Worm (Caenorhabditis elegans) whole organism, early embryonic: ENCODE measurements around the gene dml-1.

Source experiments
- B0310.2 ChIP-seq: sonication (generic microtip); optimal IDR thresholded peaks from 2 replicates; lab custom pipeline; 2016; ENCODE audit warnings: mild to moderate bottlenecking, missing genetic modification characterization, missing compliant biosample characterization
- F13C5.2 ChIP-seq: sonication (generic microtip); optimal IDR thresholded peaks from 2 replicates; lab custom pipeline; 2017; ENCODE audit warnings: mild to moderate bottlenecking, missing genetic modification characterization, inconsistent platforms, missing compliant biosample characterization
- aly-1 ChIP-seq: sonication (generic microtip); optimal IDR thresholded peaks from 2 replicates; lab custom pipeline; 2016; ENCODE audit warnings: missing genetic modification characterization, missing compliant biosample characterization
- ama-1 ChIP-seq: fragments of 150-350 bp; optimal IDR thresholded peaks from 2 replicates; lab custom pipeline; 2014
- ceh-13 ChIP-seq: fragments of 200-800 bp; sonication (Bioruptor generic); optimal IDR thresholded peaks from 2 replicates; lab custom pipeline; 2018; ENCODE audit warnings: mild to moderate bottlenecking, missing genetic modification characterization, missing compliant biosample characterization
- ceh-36 ChIP-seq: sonication (generic microtip); optimal IDR thresholded peaks from 2 replicates; lab custom pipeline; 2016; ENCODE audit warnings: missing genetic modification characterization, inconsistent platforms, missing compliant biosample characterization
- ets-7 ChIP-seq: sonication (generic microtip); optimal IDR thresholded peaks from 2 replicates; lab custom pipeline; 2016; ENCODE audit warnings: missing genotype, missing genetic modification characterization, missing compliant biosample characterization
- flt-1 ChIP-seq: fragments of 200-800 bp; sonication (Bioruptor generic); IDR thresholded peaks from 2 replicates; pipeline ENCODE4 v1.3.6; 2022; ENCODE audit warnings: missing genetic modification characterization, missing compliant biosample characterization
- hmbx-1 ChIP-seq: sonication (generic microtip); optimal IDR thresholded peaks from 2 replicates; lab custom pipeline; 2016; ENCODE audit warnings: mild to moderate bottlenecking, missing genetic modification characterization, missing compliant biosample characterization
- hmg-4 ChIP-seq: fragments of 200-800 bp; sonication (Bioruptor generic); optimal IDR thresholded peaks from 2 replicates; lab custom pipeline; 2018; ENCODE audit warnings: mild to moderate bottlenecking, missing genetic modification characterization, missing compliant biosample characterization
- hnd-1 ChIP-seq: sonication (generic microtip); optimal IDR thresholded peaks from 2 replicates; lab custom pipeline; 2016; ENCODE audit warnings: missing genetic modification characterization, missing compliant biosample characterization
- pes-1 ChIP-seq: fragments of 200-800 bp; sonication (Bioruptor generic); IDR thresholded peaks from 2 replicates; pipeline ENCODE4 v1.3.6; 2022; ENCODE audit warnings: missing genetic modification reagents, missing genetic modification characterization, missing compliant biosample characterization
- scrt-1 ChIP-seq: fragments of 200-800 bp; sonication (Bioruptor generic); IDR thresholded peaks from 2 replicates; pipeline ENCODE4 v1.3.6; 2022; ENCODE audit warnings: missing genetic modification characterization, missing compliant biosample characterization
- sea-1 ChIP-seq: fragments of 200-800 bp; sonication (Bioruptor generic); conservative IDR thresholded peaks from 2 replicates; pipeline ENCODE4 v1.3.6; 2022; ENCODE audit warnings: missing genetic modification characterization, missing compliant biosample characterization
- tbx-11 ChIP-seq: fragments of 200-800 bp; sonication (Bioruptor generic); IDR thresholded peaks from 2 replicates; pipeline ENCODE4 v1.3.6; 2022; ENCODE audit warnings: missing genetic modification characterization, missing compliant biosample characterization
- tbx-37 ChIP-seq: fragments of 200-800 bp; sonication (Bioruptor generic); conservative IDR thresholded peaks from 2 replicates; pipeline ENCODE4 v1.3.6; 2022; ENCODE audit warnings: missing genetic modification reagents, missing genetic modification characterization, missing compliant biosample characterization
- tra-4 ChIP-seq: sonication (generic microtip); optimal IDR thresholded peaks from 2 replicates; lab custom pipeline; 2017; ENCODE audit warnings: missing genetic modification characterization, missing compliant biosample characterization

dml-1 gene

DNA sequence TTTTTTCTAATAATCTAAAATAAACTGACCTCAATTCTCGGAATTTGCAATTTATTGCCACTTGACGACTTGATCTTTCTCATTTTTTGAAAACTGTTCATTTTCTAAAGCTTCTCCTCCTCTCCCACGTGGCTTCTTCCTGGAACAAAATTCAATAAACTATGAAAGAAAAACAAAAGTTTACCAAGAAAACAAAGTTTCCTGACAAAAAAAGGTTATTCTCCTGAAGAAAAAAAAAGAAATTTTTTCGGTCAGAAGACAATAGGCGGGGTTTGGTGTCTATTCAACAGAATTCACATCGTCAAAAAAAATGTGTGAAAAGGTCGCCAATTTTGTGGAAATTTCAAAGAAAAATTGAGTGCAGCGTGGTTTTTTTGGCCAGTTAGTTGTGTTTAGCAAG is 22.0 kb upstream of the dml-1 start, which contains the start of gene Y54G2A.16:
Gene Y54G2A.16, minus strand, starts transcription at position 101 of the 400 bp plus-strand sequence.
- TF ChIP-seq ceh-13 (GFP tag; lab: Kevin White, UChicago) (no peak), B0310.2 (tag; lab: Kevin White, UChicago) (no peak), sea-1 (GFP tag; lab: Robert Waterston, UW) (no peak)

DNA sequence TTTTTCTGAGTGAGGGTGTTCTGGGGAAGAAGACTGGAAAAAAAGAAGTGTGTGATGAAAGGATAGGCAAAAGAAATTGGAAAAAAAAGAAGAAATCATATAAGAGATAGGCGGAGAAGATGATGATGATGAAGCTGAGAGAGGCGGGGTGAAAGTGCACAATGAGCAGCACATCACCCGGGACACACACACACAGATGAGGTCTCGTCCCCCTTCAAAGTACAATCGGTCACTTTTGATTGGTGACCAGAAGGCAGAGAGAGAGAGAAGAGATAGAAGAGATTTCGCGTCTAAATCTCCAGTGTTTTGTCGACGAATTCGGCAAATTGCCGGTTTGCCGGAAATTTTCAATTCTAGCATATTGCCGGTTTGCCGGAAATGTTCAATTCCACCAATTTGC is 1.5 kb upstream of the dml-1 start:
- TF ChIP-seq sea-1 (GFP tag; lab: Robert Waterston, UW) (no peak), ceh-13 (GFP tag; lab: Kevin White, UChicago) (no peak), ama-1 (lab: Kevin White, UChicago) (no peak), aly-1 (tag; lab: Kevin White, UChicago) (no peak), hmbx-1 (tag; lab: Kevin White, UChicago) (no peak), tbx-11 (GFP tag; lab: Robert Waterston, UW) (no peak), hnd-1 (no peak), F13C5.2 (tag; lab: Kevin White, UChicago) (no peak), flt-1 (GFP tag; lab: Robert Waterston, UW) (no peak), B0310.2 (tag; lab: Kevin White, UChicago) (no peak), pes-1 (GFP tag; lab: Robert Waterston, UW) (no peak), ets-7 (tag; lab: Kevin White, UChicago) (no peak)

DNA sequence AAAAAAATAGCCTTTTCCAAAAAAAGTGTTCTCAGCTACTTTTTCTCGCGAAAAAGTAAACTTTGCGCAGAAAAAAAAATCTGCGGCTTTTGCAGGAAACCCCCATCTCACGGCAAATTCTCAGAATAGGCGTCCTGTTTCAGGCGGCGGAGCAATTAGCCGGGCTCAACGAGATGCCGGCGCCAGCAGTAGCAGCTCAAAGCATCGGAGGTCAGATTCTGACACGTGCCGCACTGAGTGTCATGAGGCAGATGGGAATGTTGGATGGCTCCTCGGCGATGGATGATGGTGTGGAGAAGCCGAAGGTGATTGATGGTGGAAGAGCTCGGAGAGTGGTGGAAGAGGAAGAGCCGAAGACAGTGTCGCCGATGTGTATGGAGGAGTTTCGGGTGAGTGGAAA is 490 bp downstream of the dml-1 start:
- no peak for TF ChIP-seq B0310.2 (tag; lab: Kevin White, UChicago)
- no peak for TF ChIP-seq flt-1 (GFP tag; lab: Robert Waterston, UW)
- no peak for TF ChIP-seq pes-1 (GFP tag; lab: Robert Waterston, UW)

DNA sequence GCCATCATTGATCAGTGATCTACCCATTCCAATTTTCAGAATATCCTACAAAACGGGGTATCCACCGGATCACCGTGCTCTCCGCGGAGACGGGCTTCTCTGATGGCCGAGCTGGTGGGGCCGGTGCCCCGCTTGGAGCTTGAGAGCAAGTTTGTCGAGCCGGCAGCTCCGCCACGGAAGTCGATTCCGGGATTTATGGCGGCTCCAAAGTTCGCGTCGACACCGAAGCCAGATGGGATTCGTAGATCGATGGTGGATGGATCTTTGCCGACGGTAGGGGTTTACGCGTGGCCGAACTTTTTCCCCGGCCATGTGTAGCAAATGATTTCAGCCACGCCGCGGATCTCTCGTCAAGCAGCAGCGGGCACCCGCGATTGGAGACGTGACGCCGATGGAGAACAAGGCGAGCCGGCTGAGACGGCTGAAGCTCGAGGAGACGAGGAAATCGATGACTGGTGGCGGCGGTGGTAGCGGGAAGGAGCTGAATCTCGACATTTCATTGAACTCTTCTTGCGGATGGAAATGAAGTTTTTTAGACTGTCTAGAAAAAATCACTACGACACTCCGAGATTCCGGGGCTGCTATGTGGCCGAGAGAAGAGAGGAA is 1.8 kb downstream of the dml-1 start:
- no peak for TF ChIP-seq flt-1 (GFP tag; lab: Robert Waterston, UW)
- TF ChIP-seq tra-4 = no peak
- no peak for TF ChIP-seq ceh-36 (tag; lab: Kevin White, UChicago)
- no peak for TF ChIP-seq scrt-1 (GFP tag; lab: Robert Waterston, UW)
- no peak for TF ChIP-seq tbx-11 (GFP tag; lab: Robert Waterston, UW)
- TF ChIP-seq tbx-37 (GFP tag; lab: Robert Waterston, UW) = no peak
- TF ChIP-seq B0310.2 (tag; lab: Kevin White, UChicago) = no peak
- TF ChIP-seq hnd-1 = no peak
- no peak for TF ChIP-seq ceh-13 (GFP tag; lab: Kevin White, UChicago)
- no peak for TF ChIP-seq F13C5.2 (tag; lab: Kevin White, UChicago)
- TF ChIP-seq aly-1 (tag; lab: Kevin White, UChicago) = no peak
- TF ChIP-seq sea-1 (GFP tag; lab: Robert Waterston, UW) = no peak
- no peak for TF ChIP-seq ets-7 (tag; lab: Kevin White, UChicago)
- TF ChIP-seq pes-1 (GFP tag; lab: Robert Waterston, UW) = no peak
- no peak for TF ChIP-seq hmg-4 (GFP tag; lab: Kevin White, UChicago)
- TF ChIP-seq hmbx-1 (tag; lab: Kevin White, UChicago) = no peak
- no peak for TF ChIP-seq ama-1 (lab: Kevin White, UChicago)

DNA sequence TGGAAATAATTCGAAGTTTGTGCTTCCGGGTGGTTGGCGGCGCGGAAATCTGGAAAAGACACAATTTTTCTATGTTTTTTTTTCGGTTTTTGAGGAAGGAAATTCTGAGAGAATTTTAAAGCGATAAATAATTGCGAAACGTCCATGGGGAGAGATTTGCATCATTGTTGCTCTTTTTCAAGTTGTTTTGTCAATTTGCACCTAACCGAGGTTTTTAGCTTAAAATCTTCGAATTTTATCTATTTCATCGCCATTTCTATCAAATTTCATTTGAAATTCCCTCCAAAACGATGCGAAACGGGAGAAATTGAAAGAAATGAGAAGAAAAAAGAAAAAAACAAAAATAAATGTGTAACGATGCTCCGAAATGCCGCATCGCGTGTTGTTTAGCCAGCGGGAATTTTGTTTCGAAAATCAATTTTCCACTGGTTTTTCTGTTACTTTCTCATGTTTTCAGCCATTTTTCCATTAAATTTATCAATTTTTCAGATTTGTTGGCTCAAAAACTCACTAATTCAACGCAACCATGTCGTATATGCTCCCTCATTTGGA is 3.7 kb downstream of the dml-1 start, which contains the start of the genes nprt-1 and dib-1:
Gene nprt-1, minus strand, starts transcription at position 51 of the 552 bp plus-strand sequence.
Gene dib-1, plus strand, starts transcription at position 482 of the 552 bp plus-strand sequence.
- TF ChIP-seq scrt-1 (GFP tag; lab: Robert Waterston, UW) (no peak), F13C5.2 (tag; lab: Kevin White, UChicago) (peak; percentile 21)

DNA sequence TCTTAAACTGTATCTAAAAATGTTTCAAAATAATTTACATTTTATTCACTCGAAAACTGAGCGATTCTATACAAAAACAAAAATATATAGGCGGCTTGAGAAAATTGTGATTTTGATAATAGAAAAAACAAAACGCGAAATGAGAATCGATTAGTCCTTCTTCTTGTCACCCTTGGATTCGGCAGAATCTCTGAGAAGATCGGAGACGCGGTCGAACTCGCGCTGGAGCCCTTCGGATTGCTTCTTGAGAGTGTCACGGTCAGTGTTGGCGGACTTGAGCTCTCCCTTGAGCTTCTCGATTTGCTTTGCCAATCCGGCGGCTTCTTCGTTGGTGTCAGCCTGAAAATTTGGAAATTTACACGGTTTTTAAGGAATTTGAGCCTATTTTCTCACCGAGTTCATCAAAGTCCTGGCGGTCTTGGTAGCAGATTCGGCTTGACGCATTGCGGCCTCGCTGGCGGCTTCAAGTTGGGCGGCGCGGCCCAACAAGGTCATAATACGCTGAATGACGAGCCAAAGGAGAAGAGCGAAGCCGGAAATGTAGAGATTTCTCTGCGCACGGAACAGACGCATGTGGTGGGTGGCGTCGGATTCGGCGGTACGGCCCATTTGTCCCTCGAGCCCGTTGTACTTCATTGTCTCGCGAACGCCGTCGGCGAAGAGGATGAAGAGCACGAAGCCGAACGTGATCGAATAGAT is 4.9 kb downstream of the dml-1 start:
- no peak for TF ChIP-seq sea-1 (GFP tag; lab: Robert Waterston, UW)
- no peak for TF ChIP-seq ets-7 (tag; lab: Kevin White, UChicago)
- TF ChIP-seq tra-4 = no peak
- TF ChIP-seq tbx-11 (GFP tag; lab: Robert Waterston, UW) = no peak
- TF ChIP-seq B0310.2 (tag; lab: Kevin White, UChicago) = no peak
- TF ChIP-seq flt-1 (GFP tag; lab: Robert Waterston, UW) = no peak
- TF ChIP-seq F13C5.2 (tag; lab: Kevin White, UChicago) = no peak
- TF ChIP-seq ama-1 (lab: Kevin White, UChicago) = no peak
- no peak for TF ChIP-seq hmg-4 (GFP tag; lab: Kevin White, UChicago)
- no peak for TF ChIP-seq ceh-36 (tag; lab: Kevin White, UChicago)

DNA sequence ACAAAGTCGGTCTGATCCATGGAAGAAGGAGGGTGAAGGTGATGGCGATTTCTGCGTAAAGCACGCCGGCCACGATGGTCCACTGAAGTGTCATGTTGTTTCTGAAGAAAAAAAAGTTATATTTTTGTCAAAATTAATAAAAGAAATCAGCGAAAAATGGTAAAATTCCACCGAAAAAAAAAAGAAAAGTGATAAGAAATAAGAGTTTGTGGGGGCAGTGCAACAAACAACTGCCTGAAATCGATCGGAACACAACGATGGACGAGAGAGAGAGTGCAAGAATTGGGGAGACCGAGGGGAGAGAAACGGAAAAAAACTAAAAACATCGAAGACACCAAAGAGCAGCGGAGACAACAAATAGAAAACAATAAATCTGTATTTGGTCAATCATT is 5.6 kb downstream of the dml-1 start, which contains the start of gene Y54G2A.18:
Gene Y54G2A.18, minus strand, starts transcription at position 101 of the 392 bp plus-strand sequence.
- TF ChIP-seq scrt-1 (GFP tag; lab: Robert Waterston, UW) (no peak), ama-1 (lab: Kevin White, UChicago) (no peak), tbx-37 (GFP tag; lab: Robert Waterston, UW) (no peak), hnd-1 (no peak)
